Fruit fly (Drosophila melanogaster) whole organism, embryonic: ENCODE results near the gene Cpr62Bc.

Experiments
- Abd-B ChIP-seq: fragments of 200-800 bp; sonication (Bioruptor generic); optimal IDR thresholded peaks from 2 replicates; lab custom pipeline; 2018; ENCODE audit warnings: missing biosample characterization, mild to moderate bottlenecking, missing genetic modification characterization, moderate library complexity
- Bgb ChIP-seq: fragments of 200-800 bp; sonication (Bioruptor generic); IDR thresholded peaks from 2 replicates; pipeline ENCODE4 v1.3.6; 2022; ENCODE audit warnings: missing biosample characterization, missing genetic modification characterization; ENCODE audit not compliant: partially characterized antibody
- CG10147 ChIP-seq: fragments of 200-800 bp; sonication (Bioruptor generic); optimal IDR thresholded peaks from 2 replicates; lab custom pipeline; 2019; ENCODE audit warnings: missing biosample characterization, mild to moderate bottlenecking, missing genetic modification characterization, moderate library complexity
- CG12659 ChIP-seq: fragments of 200-800 bp; sonication (Bioruptor generic); optimal IDR thresholded peaks from 3 replicates; lab custom pipeline; 2017; ENCODE audit warnings: mild to moderate bottlenecking, missing biosample characterization, missing genetic modification reagents, missing genetic modification characterization
- CG15011 ChIP-seq: fragments of 200-800 bp; sonication (Bioruptor generic); optimal IDR thresholded peaks from 3 replicates; lab custom pipeline; 2018; ENCODE audit warnings: missing biosample characterization, mild to moderate bottlenecking, missing genetic modification characterization
- CG16779 ChIP-seq: fragments of 200-800 bp; sonication (Bioruptor generic); IDR thresholded peaks from 2 replicates; pipeline ENCODE4 v1.3.6; 2022; ENCODE audit warnings: missing biosample characterization, missing genetic modification characterization
- CG16815 ChIP-seq: fragments of 200-800 bp; sonication (Bioruptor generic); optimal IDR thresholded peaks from 3 replicates; lab custom pipeline; 2017; ENCODE audit warnings: missing biosample characterization, mild to moderate bottlenecking, missing genetic modification characterization
- CG16863 ChIP-seq: fragments of 200-800 bp; sonication (Bioruptor generic); optimal IDR thresholded peaks from 3 replicates; lab custom pipeline; 2016; ENCODE audit warnings: missing biosample characterization, missing genetic modification characterization
- CG17361 ChIP-seq: fragments of 200-800 bp; sonication (Bioruptor generic); IDR thresholded peaks from 3 replicates; pipeline ENCODE4 v1.3.6; 2022; ENCODE audit warnings: missing biosample characterization, missing genetic modification characterization
- CG17829 ChIP-seq: fragments of 200-800 bp; optimal IDR thresholded peaks from 2 replicates; lab custom pipeline; 2019; ENCODE audit warnings: missing biosample characterization, mild to moderate bottlenecking, missing genetic modification characterization, moderate library complexity
- CG34376 ChIP-seq: fragments of 200-800 bp; sonication (Bioruptor generic); optimal IDR thresholded peaks from 2 replicates; lab custom pipeline; 2018; ENCODE audit warnings: missing biosample characterization, mild to moderate bottlenecking, missing genetic modification characterization
- CG4404 ChIP-seq: fragments of 200-800 bp; sonication (Bioruptor generic); IDR thresholded peaks from 2 replicates; pipeline ENCODE4 v1.3.6; 2022; ENCODE audit warnings: missing biosample characterization, missing genetic modification characterization
- CG4730 ChIP-seq: fragments of 200-800 bp; sonication (Bioruptor generic); IDR thresholded peaks from 2 replicates; pipeline ENCODE4 v1.3.6; 2022; ENCODE audit warnings: missing biosample characterization, missing genetic modification characterization
- CG5953 ChIP-seq: fragments of 200-800 bp; sonication (Bioruptor generic); IDR thresholded peaks from 2 replicates; pipeline ENCODE4 v1.3.6; 2022; ENCODE audit warnings: missing biosample characterization, missing genetic modification characterization
- CG6272 ChIP-seq: fragments of 200-800 bp; sonication (Bioruptor generic); IDR thresholded peaks from 2 replicates; pipeline ENCODE4 v1.3.6; 2022; ENCODE audit warnings: missing biosample characterization, missing genetic modification characterization
- CG6654 ChIP-seq: fragments of 200-800 bp; sonication (Bioruptor generic); optimal IDR thresholded peaks from 2 replicates; lab custom pipeline; 2017; ENCODE audit warnings: missing biosample characterization, mild to moderate bottlenecking, missing genetic modification characterization
- CG6683 ChIP-seq: fragments of 200-800 bp; sonication (Bioruptor generic); optimal IDR thresholded peaks from 2 replicates; lab custom pipeline; 2017; ENCODE audit warnings: missing biosample characterization, mild to moderate bottlenecking, missing genetic modification characterization, missing genetic modification reagents
- CG6689 ChIP-seq: fragments of 200-800 bp; sonication (Bioruptor generic); IDR thresholded peaks from 2 replicates; pipeline ENCODE4 v1.3.6; 2022; ENCODE audit warnings: missing biosample characterization, missing genetic modification characterization
- CG6813 ChIP-seq: fragments of 200-800 bp; sonication (Bioruptor generic); optimal IDR thresholded peaks from 2 replicates; lab custom pipeline; 2017; ENCODE audit warnings: missing biosample characterization, missing genetic modification characterization, mild to moderate bottlenecking, moderate library complexity, missing genetic modification reagents
- CkIIα-i1 ChIP-seq: fragments of 200-800 bp; sonication (Bioruptor generic); IDR thresholded peaks from 2 replicates; pipeline ENCODE4 v1.3.6; 2022; ENCODE audit warnings: missing biosample characterization, missing genetic modification characterization
- Dll ChIP-seq: fragments of 200-800 bp; sonication (Bioruptor generic); IDR thresholded peaks from 4 replicates; pipeline ENCODE4 v1.3.6; 2022; ENCODE audit warnings: missing biosample characterization, missing genetic modification characterization; ENCODE audit not compliant: partially characterized antibody
- Doc2 ChIP-seq: fragments of 200-800 bp; sonication (Bioruptor generic); IDR thresholded peaks from 2 replicates; pipeline ENCODE4 v1.3.6; 2022; ENCODE audit warnings: missing biosample characterization, missing genetic modification characterization
- HLH54F ChIP-seq: fragments of 200-800 bp; sonication (Bioruptor generic); optimal IDR thresholded peaks from 3 replicates; lab custom pipeline; 2016; ENCODE audit warnings: missing biosample characterization, missing genetic modification characterization
- Hey ChIP-seq: fragments of 200-800 bp; sonication (Bioruptor generic); optimal IDR thresholded peaks from 3 replicates; lab custom pipeline; 2018; ENCODE audit warnings: missing biosample characterization, mild to moderate bottlenecking, missing genetic modification characterization
- MBD-R2 ChIP-seq: fragments of 200-800 bp; sonication (Bioruptor generic); IDR thresholded peaks from 2 replicates; pipeline ENCODE4 v1.3.6; 2022; ENCODE audit warnings: missing biosample characterization, missing genetic modification characterization
- Nf-YC ChIP-seq: fragments of 200-800 bp; optimal IDR thresholded peaks from 3 replicates; lab custom pipeline; 2019; ENCODE audit warnings: missing biosample characterization, mild to moderate bottlenecking, missing genetic modification characterization, moderate library complexity
- Oaz ChIP-seq: fragments of 200-800 bp; sonication (Bioruptor generic); IDR thresholded peaks from 2 replicates; pipeline ENCODE4 v1.3.6; 2022; ENCODE audit warnings: missing biosample characterization, missing genetic modification characterization
- Oli ChIP-seq: fragments of 200-800 bp; sonication (Bioruptor generic); optimal IDR thresholded peaks from 2 replicates; lab custom pipeline; 2018; ENCODE audit warnings: missing biosample characterization, mild to moderate bottlenecking, missing genetic modification characterization, moderate library complexity
- Optix ChIP-seq: fragments of 200-800 bp; sonication (Bioruptor generic); IDR thresholded peaks from 3 replicates; pipeline ENCODE4 v1.3.6; 2022; ENCODE audit warnings: missing biosample characterization, missing genetic modification characterization
- Usf ChIP-seq: fragments of 200-800 bp; sonication (Bioruptor generic); optimal IDR thresholded peaks from 2 replicates; lab custom pipeline; 2017; ENCODE audit warnings: missing genotype, missing biosample characterization, missing genetic modification characterization
- cad ChIP-seq: fragments of >200 bp; optimal IDR thresholded peaks from 2 replicates; lab custom pipeline; 2017; ENCODE audit warnings: missing biosample characterization, missing genetic modification characterization
- caup ChIP-seq: fragments of 200-800 bp; sonication (Bioruptor generic); optimal IDR thresholded peaks from 3 replicates; lab custom pipeline; 2017; ENCODE audit warnings: missing biosample characterization, mild to moderate bottlenecking, missing genetic modification characterization, moderate library complexity; ENCODE audit not compliant: severe bottlenecking
- chn ChIP-seq: fragments of 200-800 bp; sonication (Bioruptor generic); optimal IDR thresholded peaks from 2 replicates; lab custom pipeline; 2016; ENCODE audit warnings: missing biosample characterization, missing genetic modification characterization
- crol ChIP-seq: fragments of 200-800 bp; sonication (Bioruptor generic); IDR thresholded peaks from 2 replicates; pipeline ENCODE4 v1.3.6; 2022; ENCODE audit warnings: missing biosample characterization, missing genetic modification characterization
- dati ChIP-seq: fragments of 200-800 bp; sonication (Bioruptor generic); IDR thresholded peaks from 2 replicates; pipeline ENCODE4 v1.3.6; 2022; ENCODE audit warnings: missing biosample characterization, missing genetic modification characterization
- fru ChIP-seq: fragments of >200 bp; optimal IDR thresholded peaks from 2 replicates; lab custom pipeline; 2017
- ftz-f1 ChIP-seq: fragments of 200-800 bp; sonication (Bioruptor generic); optimal IDR thresholded peaks from 2 replicates; lab custom pipeline; 2016; ENCODE audit warnings: missing biosample characterization, missing genetic modification characterization
- gro ChIP-seq: fragments of 200-800 bp; sonication (Bioruptor generic); optimal IDR thresholded peaks from 2 replicates; lab custom pipeline; 2016; ENCODE audit warnings: missing biosample characterization, missing genetic modification characterization
- gsb ChIP-seq: fragments of 200-800 bp; sonication (Bioruptor generic); IDR thresholded peaks from 2 replicates; pipeline ENCODE4 v1.3.6; 2022; ENCODE audit warnings: missing biosample characterization, missing genetic modification characterization
- h ChIP-seq: fragments of >200 bp; optimal IDR thresholded peaks from 2 replicates; lab custom pipeline; 2017
- hth ChIP-seq: fragments of >200 bp; optimal IDR thresholded peaks from 2 replicates; lab custom pipeline; 2017; ENCODE audit warnings: inconsistent platforms
- otp ChIP-seq: fragments of 200-800 bp; sonication (Bioruptor generic); IDR thresholded peaks from 3 replicates; pipeline ENCODE4, ENCODE4 v1.3.6; 2022; ENCODE audit warnings: missing biosample characterization, missing genetic modification characterization
- pan ChIP-seq, 4 experiments: fragments of >200 bp in 3 of 4; fragments of 200-800 bp in 1 of 4; sonication (Bioruptor generic) in 1 of 4; optimal IDR thresholded peaks in 3 of 4; IDR thresholded peaks in 1 of 4; 2 replicates each; pipeline versions ENCODE4 v1.3.6 to Lab custom; 2017 to 2022; ENCODE audit warnings: missing biosample characterization in 2 of 4, missing genetic modification characterization in 2 of 4, mixed read lengths in 1 of 4
- sc ChIP-seq, 3 experiments: fragments of >200 bp in 2 of 3; fragments of 200-800 bp in 1 of 3; sonication (Bioruptor generic) in 1 of 3; optimal IDR thresholded peaks; 2 replicates in 2 of 3; 3 replicates in 1 of 3; lab custom pipeline; 2017; ENCODE audit warnings: mild to moderate bottlenecking in 1 of 3, missing biosample characterization in 1 of 3, missing genetic modification characterization in 1 of 3, missing genetic modification reagents in 1 of 3
- sim ChIP-seq: fragments of 200-800 bp; sonication (Bioruptor generic); IDR thresholded peaks from 2 replicates; pipeline ENCODE4 v1.3.6; 2022; ENCODE audit warnings: missing biosample characterization, missing genetic modification characterization
- stc ChIP-seq: fragments of 200-800 bp; sonication (Bioruptor generic); IDR thresholded peaks from 2 replicates; pipeline ENCODE4 v1.3.6; 2022; ENCODE audit warnings: missing biosample characterization, missing genetic modification characterization
- trh ChIP-seq: fragments of 200-800 bp; sonication (Bioruptor generic); optimal IDR thresholded peaks from 2 replicates; lab custom pipeline; 2016; ENCODE audit warnings: missing biosample characterization, missing genetic modification characterization
- tup ChIP-seq: fragments of 200-800 bp; sonication (Bioruptor generic); optimal IDR thresholded peaks from 2 replicates; lab custom pipeline; 2016; ENCODE audit warnings: missing biosample characterization, mild to moderate bottlenecking, missing genetic modification characterization, moderate library complexity
- twi ChIP-seq: fragments of 200-800 bp; optimal IDR thresholded peaks from 2 replicates; lab custom pipeline; 2019; ENCODE audit warnings: missing biosample characterization, mild to moderate bottlenecking, missing genetic modification characterization, moderate library complexity
- usp ChIP-seq: fragments of >200 bp; optimal IDR thresholded peaks from 2 replicates; lab custom pipeline; 2017; ENCODE audit warnings: missing biosample characterization, missing genetic modification characterization
- zfh1 ChIP-seq: fragments of 200-800 bp; sonication (Bioruptor generic); IDR thresholded peaks from 3 replicates; pipeline ENCODE4 v1.3.6; 2022; ENCODE audit warnings: missing biosample characterization, missing genetic modification characterization

Gene Cpr62Bc

dm6 chr3L:1865121-1865727 lies 23.3 kb upstream of the Cpr62Bc start, which contains the start of the genes HBS1 and CG12025 (continued):
- TF ChIP-seq Bgb: no peak
- peak; percentile 80 for TF ChIP-seq Abd-B (GFP tag; lab: Kevin White, UChicago)
- peak; percentile 72 for TF ChIP-seq MBD-R2
- TF ChIP-seq sc (optimal IDR thresholded peaks at IDR 0.05; lab: Kevin White, UChicago): no peak
- no peak for TF ChIP-seq sc (GFP tag; optimal IDR thresholded peaks at IDR 0.05; lab: Kevin White, UChicago)
- no peak for TF ChIP-seq Doc2 (GFP tag; lab: Robert Waterston, UW)
- TF ChIP-seq CG6689: peak; percentile 71
- no peak for TF ChIP-seq CG6654 (GFP tag; lab: Kevin White, UChicago)
- TF ChIP-seq Nf-YC (tag; lab: Kevin White, UChicago): peak; percentile 52
- TF ChIP-seq CG6272 (GFP tag; lab: Robert Waterston, UW): peak; percentile 53; the same call in 1 of the 2 replicates
- TF ChIP-seq hth (lab: Kevin White, UChicago): no peak
- no peak for TF ChIP-seq crol (GFP tag; lab: Robert Waterston, UW)
- TF ChIP-seq CG16815: peak; percentile 38
- no peak for TF ChIP-seq otp
- no peak for TF ChIP-seq pan (optimal IDR thresholded peaks at IDR 0.05; lab: Kevin White, UChicago)
- peak in 1 of 2 experiments; percentile 28 for TF ChIP-seq pan (GFP tag; optimal IDR thresholded peaks at IDR 0.05 in 1 of 2, IDR thresholded peaks at IDR 0.05 in 1 of 2)
- peak; percentile 74 for TF ChIP-seq CG4404 (GFP tag; lab: Robert Waterston, UW)
- TF ChIP-seq CG16779 (GFP tag; lab: Robert Waterston, UW): no peak
- peak; percentile 73 for TF ChIP-seq CG17361 (GFP tag; lab: Robert Waterston, UW)
- no peak for TF ChIP-seq CG5953
- TF ChIP-seq stc (GFP tag; lab: Robert Waterston, UW): 0 out of 2 replicates have a peak, but pooled peaks have one; percentile 14
- no peak for TF ChIP-seq CkIIα-i1 (GFP tag; lab: Robert Waterston, UW)
- TF ChIP-seq CG4730: no peak
- no peak for TF ChIP-seq trh (GFP tag; lab: Kevin White, UChicago)
- TF ChIP-seq CG6813 (GFP tag; lab: Kevin White, UChicago): no peak
- TF ChIP-seq fru (lab: Kevin White, UChicago): no peak
- TF ChIP-seq ftz-f1 (GFP tag; lab: Kevin White, UChicago): no peak
- peak; percentile 77 for TF ChIP-seq CG17829
- no peak for TF ChIP-seq Hey (tag; lab: Kevin White, UChicago)
- TF ChIP-seq zfh1 (GFP tag; lab: Robert Waterston, UW): peak; percentile 56; the same call in 1 of the 3 replicates
- peak; percentile 32 for TF ChIP-seq CG16863 (GFP tag; lab: Kevin White, UChicago)
- TF ChIP-seq HLH54F (GFP tag; lab: Kevin White, UChicago): peak; percentile 67
- peak; percentile 18 for TF ChIP-seq Usf
- no peak for TF ChIP-seq Dll (GFP tag; lab: Robert Waterston, UW)
- TF ChIP-seq twi (tag; lab: Kevin White, UChicago): peak; percentile 45
- TF ChIP-seq Optix (GFP tag; lab: Robert Waterston, UW): peak; percentile 37; the same call in 2 of the 3 replicates
- TF ChIP-seq caup: peak; percentile 36
- no peak for TF ChIP-seq usp (GFP tag; lab: Kevin White, UChicago)
- TF ChIP-seq CG34376 (GFP tag; lab: Kevin White, UChicago): no peak
- TF ChIP-seq cad (GFP tag; lab: Kevin White, UChicago): no peak
- TF ChIP-seq dati (GFP tag; lab: Robert Waterston, UW): no peak
- TF ChIP-seq sim (GFP tag; lab: Robert Waterston, UW): no peak
- peak; percentile 91 for TF ChIP-seq chn (GFP tag; lab: Kevin White, UChicago)
- no peak for TF ChIP-seq h (lab: Kevin White, UChicago)
- TF ChIP-seq tup (GFP tag; lab: Kevin White, UChicago): no peak
- no peak for TF ChIP-seq gsb (GFP tag; lab: Robert Waterston, UW)
- TF ChIP-seq CG15011: no peak
- no peak for TF ChIP-seq Oli (tag; lab: Kevin White, UChicago)
- TF ChIP-seq CG10147 (GFP tag; lab: Kevin White, UChicago): no peak
- peak; percentile 15 for TF ChIP-seq gro
- no peak for TF ChIP-seq CG6683 (GFP tag; lab: Kevin White, UChicago)
- TF ChIP-seq Oaz: no peak
- TF ChIP-seq CG12659 (GFP tag; lab: Kevin White, UChicago): peak; percentile 80
